Worm (Caenorhabditis elegans): ENCODE results near the gene comt-5.

DNA sequence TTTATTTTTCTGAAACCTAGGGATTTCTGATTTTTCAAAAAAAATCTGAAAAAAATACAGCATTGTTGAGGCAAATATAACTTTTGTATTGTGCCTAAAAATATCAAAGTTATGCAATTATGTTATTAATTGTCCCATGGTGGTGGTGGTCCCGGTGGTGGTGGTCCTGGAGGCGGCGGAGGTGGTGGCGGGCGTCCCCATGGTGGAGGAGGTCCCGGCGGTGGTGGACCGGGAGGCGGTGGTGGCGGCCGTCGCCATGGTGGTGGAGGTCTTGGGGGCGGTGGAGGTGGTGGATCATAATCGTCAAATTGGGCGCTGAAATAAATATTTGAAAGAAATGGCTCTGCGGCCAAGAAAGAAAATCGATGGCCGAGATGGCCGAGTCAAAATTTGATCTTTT lies 2.6 kb downstream of the comt-5 start:
- TF ChIP-seq nhr-237 (tag; optimal IDR thresholded peaks at IDR 0.05) (no peak), nhr-23 (tag; optimal IDR thresholded peaks at IDR 0.05) (no peak), nhr-77 (tag; optimal IDR thresholded peaks at IDR 0.05) (no peak)
